Fruit fly (Drosophila melanogaster) whole organism: Measurements from ENCODE around the gene CG9799.

Experiments
- CG8478 ChIP-seq: fragments of >200 bp; optimal IDR thresholded peaks from 2 replicates; lab custom pipeline; 2018; ENCODE audit warnings: inconsistent platforms
- Dll ChIP-seq: fragments of >200 bp; optimal IDR thresholded peaks from 2 replicates; lab custom pipeline; 2017
- EcR ChIP-seq, 2 experiments: fragments of >200 bp; optimal IDR thresholded peaks; 2 replicates each; lab custom pipeline; 2017; ENCODE audit warnings: missing biosample characterization in 2 of 2, missing genetic modification characterization in 2 of 2, missing genetic modification reagents in 2 of 2
- pan ChIP-seq: fragments of >200 bp; optimal IDR thresholded peaks from 2 replicates; lab custom pipeline; 2017
- psq ChIP-seq: fragments of >200 bp; optimal IDR thresholded peaks from 2 replicates; lab custom pipeline; 2017
- usp ChIP-seq: fragments of >200 bp; optimal IDR thresholded peaks from 2 replicates; lab custom pipeline; 2017; ENCODE audit warnings: missing biosample characterization, missing genetic modification characterization, mixed read lengths

CG9799 gene

dm6 chr3R:13412704-13413103, 24.2 kb upstream of the CG9799 start:
- no peak for TF ChIP-seq psq (lab: Kevin White, UChicago)
- no peak for TF ChIP-seq Dll
- TF ChIP-seq CG8478: no peak
- no peak for TF ChIP-seq EcR (GFP tag; optimal IDR thresholded peaks at IDR 0.05; lab: Kevin White, UChicago)
- TF ChIP-seq pan (lab: Kevin White, UChicago): no peak
- no peak for TF ChIP-seq usp (GFP tag; lab: Kevin White, UChicago)

- TF ChIP-seq CG8478: no peak
Measured at dm6 chr3R:13406898-13407297, 18.4 kb upstream of the CG9799 start, which contains the start of gene yellow-e2. yellow-e2 (minus strand) TSS chr3R:13406998.

DNA sequence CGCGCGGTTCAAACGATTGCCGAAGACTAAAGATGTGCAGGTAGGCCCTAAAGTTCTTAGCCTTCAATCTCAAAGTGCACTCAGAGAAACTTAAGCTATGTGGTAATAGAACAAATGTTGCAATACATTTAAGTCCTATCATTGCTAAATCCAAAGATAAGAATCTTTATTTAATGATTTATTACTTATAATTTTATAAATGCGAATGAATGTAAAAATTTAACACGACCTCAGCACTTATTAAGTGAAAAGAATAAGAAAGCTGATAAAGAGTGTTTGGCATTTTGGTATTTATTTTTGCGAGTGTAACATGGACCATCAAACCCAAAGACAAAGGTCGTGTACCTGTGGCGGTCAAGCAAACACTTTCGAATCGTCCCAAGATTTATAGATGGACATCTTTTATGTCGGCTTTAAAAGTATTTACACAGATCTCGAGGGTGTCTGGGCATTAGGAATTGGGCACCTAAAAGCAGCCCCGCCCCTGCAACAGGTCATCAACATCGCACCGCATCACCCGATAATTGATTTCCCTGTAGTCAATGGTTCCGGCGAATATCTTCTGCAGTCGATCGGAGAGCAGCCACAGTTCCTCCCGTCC, 16.4 kb upstream of the CG9799 start, which contains the start of gene yellow-e3:
Gene yellow-e3, minus strand, starts transcription at position 30 of the 601 bp plus-strand sequence.
- TF ChIP-seq Dll (no peak), CG8478 (no peak), psq (lab: Kevin White, UChicago) (no peak), pan (lab: Kevin White, UChicago) (no peak), usp (GFP tag; lab: Kevin White, UChicago) (no peak), EcR (GFP tag; optimal IDR thresholded peaks at IDR 0.05; lab: Kevin White, UChicago) (no peak)

DNA sequence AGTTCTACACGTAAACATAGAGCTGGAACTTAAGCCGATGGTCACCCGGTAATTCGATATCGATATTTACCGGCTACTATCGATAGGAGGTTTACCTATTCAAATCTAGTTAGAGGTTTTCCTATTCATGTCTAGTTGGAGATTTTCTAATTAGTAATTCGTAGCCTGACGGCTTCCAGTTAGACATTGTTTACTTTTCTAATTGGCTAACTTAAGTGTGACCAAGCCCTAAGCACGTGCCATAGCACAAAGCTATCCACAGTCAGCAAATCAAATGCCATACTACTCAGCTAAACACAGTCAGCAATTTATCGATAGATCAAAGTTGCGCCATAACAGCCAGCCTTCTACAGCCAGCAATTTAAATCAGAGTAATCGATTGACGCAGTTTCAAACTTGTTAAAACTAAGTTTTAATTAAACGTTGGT, 14.5 kb upstream of the CG9799 start, which contains the start of gene Dpm3:
Gene Dpm3, minus strand, starts transcription at position 20 of the 428 bp plus-strand sequence.
- TF ChIP-seq usp (GFP tag; lab: Kevin White, UChicago) (no peak), CG8478 (no peak), EcR (GFP tag; optimal IDR thresholded peaks at IDR 0.05; lab: Kevin White, UChicago) (no peak), Dll (no peak), psq (lab: Kevin White, UChicago) (no peak), pan (lab: Kevin White, UChicago) (no peak)

DNA sequence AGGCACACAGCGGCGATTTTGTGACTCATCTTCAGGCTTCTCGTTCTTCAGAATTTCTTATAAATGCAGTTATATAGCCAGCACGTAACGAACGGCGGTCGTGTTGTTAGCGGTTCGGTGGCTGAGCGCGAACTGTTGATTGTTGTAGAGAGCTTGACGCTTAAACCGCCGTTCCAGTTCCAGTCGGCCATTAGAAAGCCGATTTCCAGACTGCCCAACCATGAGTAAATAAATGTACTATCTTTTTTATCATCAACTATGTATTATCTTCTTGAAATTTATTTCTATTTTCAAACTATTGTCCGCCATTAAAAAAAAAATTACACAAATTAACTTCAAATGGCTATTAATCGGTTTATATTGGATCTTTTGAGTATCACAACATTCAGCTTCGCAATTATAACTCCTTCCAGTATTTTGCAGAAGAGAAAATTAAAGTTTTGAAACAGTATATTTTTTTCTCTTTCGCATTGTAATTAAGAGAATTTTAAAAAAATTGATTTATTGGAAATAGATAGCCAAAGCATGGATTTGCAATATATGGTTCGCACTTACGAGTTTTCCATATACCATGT, 13.3 kb upstream of the CG9799 start, which contains the start of gene GILT1:
Gene GILT1, minus strand, starts transcription at position 141 of the 575 bp plus-strand sequence.
- no peak for TF ChIP-seq CG8478
- TF ChIP-seq usp (GFP tag; lab: Kevin White, UChicago): no peak
- no peak for TF ChIP-seq pan (lab: Kevin White, UChicago)
- no peak for TF ChIP-seq EcR (GFP tag; optimal IDR thresholded peaks at IDR 0.05; lab: Kevin White, UChicago)
- no peak for TF ChIP-seq Dll
- TF ChIP-seq psq (lab: Kevin White, UChicago): no peak

DNA sequence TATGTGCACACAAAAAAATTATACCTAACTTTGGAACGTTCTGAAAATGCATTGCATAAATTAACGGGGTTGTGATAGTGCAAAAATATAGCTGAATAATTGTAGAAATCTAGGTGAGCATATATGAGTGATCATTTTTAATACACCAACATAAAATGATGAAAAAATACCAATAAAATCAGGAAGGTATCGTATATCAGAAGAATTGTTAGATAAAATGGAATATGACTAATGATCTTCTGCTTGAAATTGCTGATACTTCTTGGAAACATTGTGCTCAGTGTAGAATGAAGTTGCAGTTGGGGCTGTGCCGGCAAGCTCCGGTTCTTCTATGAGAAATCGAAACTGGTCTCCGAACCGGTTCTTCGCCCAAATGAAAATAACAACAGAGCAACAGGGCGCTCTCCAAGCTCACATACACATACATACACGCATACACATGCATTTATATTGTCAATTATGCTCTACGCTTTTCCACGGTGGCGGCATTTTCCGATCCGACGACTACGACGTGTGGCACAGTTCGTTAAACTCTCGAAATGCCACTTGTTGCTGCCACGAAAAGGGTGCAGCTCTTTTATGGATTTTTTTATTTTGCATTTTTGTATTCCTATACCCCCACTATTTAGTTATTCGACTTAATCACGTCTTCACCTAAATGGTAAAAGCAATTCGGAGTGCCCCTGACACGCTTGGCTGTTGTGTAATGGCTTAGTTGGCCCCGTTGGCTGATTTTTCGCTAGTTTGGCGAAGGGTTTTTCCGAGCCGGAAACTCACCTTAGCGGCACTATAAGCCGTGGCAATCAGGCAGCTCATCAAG, 12.6 kb upstream of the CG9799 start:
- TF ChIP-seq EcR (GFP tag; optimal IDR thresholded peaks at IDR 0.05; lab: Kevin White, UChicago): peak in 1 of 2 experiments; percentile 75
- no peak for TF ChIP-seq pan (lab: Kevin White, UChicago)

DNA sequence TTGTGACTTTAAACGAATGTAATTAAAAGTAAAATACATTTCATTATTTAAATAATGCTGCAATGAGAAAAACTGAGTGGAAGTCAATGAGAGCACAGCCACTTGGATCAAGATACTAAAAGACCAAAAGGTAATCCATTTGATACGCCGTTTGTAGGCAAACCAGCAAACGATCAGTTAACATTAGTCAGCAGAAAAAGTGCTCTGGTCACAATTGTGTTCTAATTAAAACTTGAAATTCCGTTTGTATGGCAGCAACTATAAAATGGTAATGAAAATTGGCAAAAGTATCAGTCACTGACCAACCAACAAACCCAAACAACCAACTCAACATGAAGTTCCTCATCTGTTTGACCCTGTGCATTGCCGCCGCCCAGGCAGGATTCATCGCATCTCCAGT, 9.0 kb upstream of the CG9799 start, which contains the start of gene CG14377:
Gene CG14377, plus strand, starts transcription at position 301 of the 400 bp plus-strand sequence.
- no peak for TF ChIP-seq EcR (GFP tag; optimal IDR thresholded peaks at IDR 0.05; lab: Kevin White, UChicago)
- TF ChIP-seq Dll: no peak

- TF ChIP-seq EcR (GFP tag; optimal IDR thresholded peaks at IDR 0.05; lab: Kevin White, UChicago): no peak
Measured at dm6 chr3R:13397040-13397439, 8.5 kb upstream of the CG9799 start, which contains the start of gene CG14374. CG14374 (minus strand) TSS chr3R:13397140.

- TF ChIP-seq psq (lab: Kevin White, UChicago): no peak
- TF ChIP-seq CG8478: no peak
- TF ChIP-seq Dll: no peak
- TF ChIP-seq pan (lab: Kevin White, UChicago): no peak
- TF ChIP-seq EcR (GFP tag; optimal IDR thresholded peaks at IDR 0.05; lab: Kevin White, UChicago): no peak
- no peak for TF ChIP-seq usp (GFP tag; lab: Kevin White, UChicago)
Measured at dm6 chr3R:13395133-13395532, 6.6 kb upstream of the CG9799 start, which contains the start of gene CCHa2. CCHa2 (minus strand) TSS chr3R:13395197.

- TF ChIP-seq psq (lab: Kevin White, UChicago): no peak
- TF ChIP-seq CG8478: no peak
- no peak for TF ChIP-seq Dll
- no peak for TF ChIP-seq usp (GFP tag; lab: Kevin White, UChicago)
- no peak for TF ChIP-seq EcR (GFP tag; optimal IDR thresholded peaks at IDR 0.05; lab: Kevin White, UChicago)
- no peak for TF ChIP-seq pan (lab: Kevin White, UChicago)
Measured at dm6 chr3R:13393009-13393408, 4.5 kb upstream of the CG9799 start.

dm6 chr3R:13390490-13390889, 2.0 kb upstream of the CG9799 start:
- TF ChIP-seq usp (GFP tag; lab: Kevin White, UChicago) (no peak), EcR (GFP tag; optimal IDR thresholded peaks at IDR 0.05; lab: Kevin White, UChicago) (no peak), pan (lab: Kevin White, UChicago) (no peak), CG8478 (no peak), psq (lab: Kevin White, UChicago) (no peak), Dll (no peak)

DNA sequence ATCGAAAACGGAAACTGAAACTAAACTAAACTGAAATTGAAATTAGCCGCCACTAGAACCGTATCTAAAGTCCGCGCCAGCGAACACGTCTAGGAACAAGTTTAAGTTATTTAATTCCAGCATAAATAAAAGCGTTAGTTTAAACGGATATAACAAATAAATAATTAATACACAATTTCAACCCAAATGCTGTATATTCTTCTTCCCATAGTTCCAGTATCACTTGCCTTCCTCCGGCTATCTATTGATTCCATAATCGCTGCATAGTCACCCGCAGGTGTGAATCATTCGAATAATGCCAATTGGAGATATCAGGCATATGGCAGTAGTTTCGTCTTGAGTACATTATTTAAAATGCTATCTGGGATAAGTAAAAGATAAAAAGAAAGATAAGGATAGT, 3.4 kb downstream of the CG9799 start:
- no peak for TF ChIP-seq EcR (GFP tag; optimal IDR thresholded peaks at IDR 0.05; lab: Kevin White, UChicago)
- no peak for TF ChIP-seq psq (lab: Kevin White, UChicago)
- TF ChIP-seq Dll: no peak
- no peak for TF ChIP-seq pan (lab: Kevin White, UChicago)
- no peak for TF ChIP-seq usp (GFP tag; lab: Kevin White, UChicago)
- TF ChIP-seq CG8478: no peak
